Worm (Caenorhabditis elegans) whole organism, L4 larva: ENCODE data around the gene ndub-6.

Experiments
- F26F4.8 ChIP-seq: fragments of 200-800 bp; sonication (Bioruptor generic); conservative IDR thresholded peaks from 2 replicates; pipeline ENCODE4 v1.3.6; 2022; ENCODE audit warnings: missing genetic modification characterization, missing compliant biosample characterization
- F37D6.2 ChIP-seq: sonication (generic microtip); optimal IDR thresholded peaks from 2 replicates; lab custom pipeline; 2016; ENCODE audit warnings: mild to moderate bottlenecking, missing genetic modification characterization, missing compliant biosample characterization
- F49E8.2 ChIP-seq: sonication (generic microtip); optimal IDR thresholded peaks from 2 replicates; lab custom pipeline; 2016; ENCODE audit warnings: missing compliant biosample characterization, mild to moderate bottlenecking, missing genetic modification characterization, borderline replicate concordance
- T20F7.1 ChIP-seq: fragments of 200-800 bp; sonication (Bioruptor generic); optimal IDR thresholded peaks from 2 replicates; lab custom pipeline; 2018; ENCODE audit warnings: mild to moderate bottlenecking, missing genetic modification characterization, missing compliant biosample characterization
- aly-2 ChIP-seq: sonication (generic microtip); optimal IDR thresholded peaks from 2 replicates; lab custom pipeline; 2018; ENCODE audit warnings: missing biosample characterization, missing genetic modification characterization
- attf-4 ChIP-seq: sonication (generic microtip); optimal IDR thresholded peaks from 3 replicates; lab custom pipeline; 2017; ENCODE audit warnings: missing biosample characterization, missing genetic modification characterization
- ceh-20 ChIP-seq: fragments of 200-800 bp; sonication (Bioruptor generic); IDR thresholded peaks from 2 replicates; pipeline ENCODE4 v1.3.6; 2022; ENCODE audit warnings: missing genetic modification reagents, missing genetic modification characterization, missing compliant biosample characterization
- ceh-44 ChIP-seq: fragments of 200-800 bp; sonication (Bioruptor generic); IDR thresholded peaks from 2 replicates; pipeline ENCODE4 v1.3.6; 2022; ENCODE audit warnings: missing genetic modification reagents, missing genetic modification characterization, missing compliant biosample characterization
- ceh-62 ChIP-seq: sonication (generic microtip); optimal IDR thresholded peaks from 2 replicates; lab custom pipeline; 2017; ENCODE audit warnings: missing biosample characterization, missing genetic modification characterization
- ceh-82 ChIP-seq: sonication (generic microtip); optimal IDR thresholded peaks from 2 replicates; lab custom pipeline; 2017; ENCODE audit warnings: missing biosample characterization, missing genetic modification characterization
- dmd-8 ChIP-seq: fragments of 200-800 bp; sonication (Bioruptor generic); IDR thresholded peaks from 2 replicates; pipeline ENCODE4 v1.3.6; 2022; ENCODE audit warnings: missing genetic modification characterization, missing compliant biosample characterization
- duxl-1 ChIP-seq: sonication (generic microtip); optimal IDR thresholded peaks from 2 replicates; lab custom pipeline; 2016; ENCODE audit warnings: mild to moderate bottlenecking, missing genetic modification characterization, moderate library complexity, missing compliant biosample characterization; ENCODE audit not compliant: poor library complexity
- egl-43 ChIP-seq: fragments of 200-800 bp; sonication (Bioruptor generic); IDR thresholded peaks from 2 replicates; pipeline ENCODE4 v1.3.6; 2022; ENCODE audit warnings: missing genetic modification reagents, missing genetic modification characterization, missing compliant biosample characterization
- fkh-10 ChIP-seq: fragments of 150-350 bp; optimal IDR thresholded peaks from 2 replicates; lab custom pipeline; 2014; ENCODE audit warnings: missing biosample characterization, missing genetic modification reagents, missing genetic modification characterization
- fos-1 ChIP-seq: fragments of 150-350 bp; optimal IDR thresholded peaks from 2 replicates; lab custom pipeline; 2014; ENCODE audit warnings: missing biosample characterization, missing genetic modification characterization
- hlh-30 ChIP-seq: sonication (generic microtip); optimal IDR thresholded peaks from 2 replicates; lab custom pipeline; 2017; ENCODE audit warnings: antibody characterized with exemption, mild to moderate bottlenecking, missing genetic modification characterization, missing compliant biosample characterization; ENCODE audit not compliant: insufficient read depth
- lin-13 ChIP-seq: fragments of 150-350 bp; optimal IDR thresholded peaks from 2 replicates; lab custom pipeline; 2014; ENCODE audit warnings: missing biosample characterization, missing genetic modification reagents, missing genetic modification characterization
- lin-29 ChIP-seq: fragments of 200-800 bp; sonication (Bioruptor generic); IDR thresholded peaks from 2 replicates; pipeline ENCODE4 v1.3.6; 2022; ENCODE audit warnings: missing genetic modification reagents, missing genetic modification characterization, missing compliant biosample characterization
- lir-3 ChIP-seq: sonication (generic microtip); optimal IDR thresholded peaks from 2 replicates; lab custom pipeline; 2016; ENCODE audit warnings: mild to moderate bottlenecking, missing genetic modification characterization, missing compliant biosample characterization
- lsy-2 ChIP-seq, 2 experiments: fragments of 150-350 bp in 1 of 2; sonication (generic microtip) in 1 of 2; optimal IDR thresholded peaks; 2 replicates each; lab custom pipeline; 2014 to 2017; ENCODE audit warnings: missing biosample characterization in 2 of 2, missing genetic modification characterization in 2 of 2
- mdt-29 ChIP-seq: fragments of 200-800 bp; sonication (Bioruptor generic); IDR thresholded peaks from 2 replicates; pipeline ENCODE4 v1.3.6; 2022; ENCODE audit warnings: missing genetic modification reagents, missing genetic modification characterization, missing compliant biosample characterization
- mep-1 ChIP-seq: fragments of 150-350 bp; sonication (generic microtip); optimal IDR thresholded peaks from 3 replicates; lab custom pipeline; 2014; ENCODE audit warnings: missing biosample characterization, missing genetic modification characterization
- nhr-111 ChIP-seq: fragments of 200-800 bp; sonication (Bioruptor generic); optimal IDR thresholded peaks from 2 replicates; lab custom pipeline; 2018; ENCODE audit warnings: mild to moderate bottlenecking, missing genetic modification characterization, missing compliant biosample characterization
- nhr-6 ChIP-seq: fragments of 150-350 bp; optimal IDR thresholded peaks from 2 replicates; lab custom pipeline; 2014; ENCODE audit warnings: missing biosample characterization, missing genetic modification characterization
- nhr-76 ChIP-seq: fragments of 150-350 bp; optimal IDR thresholded peaks from 2 replicates; lab custom pipeline; 2014; ENCODE audit warnings: missing biosample characterization, missing genetic modification characterization
- skn-1 ChIP-seq: fragments of 150-350 bp; optimal IDR thresholded peaks from 2 replicates; lab custom pipeline; 2014; ENCODE audit warnings: missing biosample characterization, missing genetic modification characterization
- snpc-1.2 ChIP-seq: fragments of 200-800 bp; sonication (Bioruptor generic); IDR thresholded peaks from 2 replicates; pipeline ENCODE4 v1.3.6; 2022; ENCODE audit warnings: missing genetic modification reagents, missing genetic modification characterization, missing compliant biosample characterization
- spr-3 ChIP-seq: fragments of 200-800 bp; sonication (Bioruptor generic); optimal IDR thresholded peaks from 2 replicates; lab custom pipeline; 2018; ENCODE audit warnings: mild to moderate bottlenecking, missing genetic modification characterization, missing compliant biosample characterization
- tag-97 ChIP-seq: fragments of 200-800 bp; sonication (Bioruptor generic); IDR thresholded peaks from 2 replicates; pipeline ENCODE4 v1.3.6; 2022; ENCODE audit warnings: missing genetic modification characterization, missing compliant biosample characterization
- tra-1 ChIP-seq: fragments of 200-800 bp; sonication (Bioruptor generic); IDR thresholded peaks from 2 replicates; pipeline ENCODE4 v1.3.6; 2022; ENCODE audit warnings: missing genetic modification reagents, missing genetic modification characterization, missing compliant biosample characterization
- unc-39 ChIP-seq: sonication (generic microtip); optimal IDR thresholded peaks from 2 replicates; lab custom pipeline; 2017; ENCODE audit warnings: missing biosample characterization, missing genetic modification characterization
- vab-7 ChIP-seq: fragments of 200-800 bp; sonication (Bioruptor generic); IDR thresholded peaks from 2 replicates; pipeline ENCODE4 v1.3.6; 2022; ENCODE audit warnings: missing genetic modification reagents, missing genetic modification characterization, missing compliant biosample characterization
- zag-1 ChIP-seq: fragments of 150-350 bp; optimal IDR thresholded peaks from 2 replicates; lab custom pipeline; 2014; ENCODE audit warnings: missing biosample characterization, missing genetic modification characterization
- zfp-2 ChIP-seq: sonication (generic microtip); optimal IDR thresholded peaks from 2 replicates; lab custom pipeline; 2016; ENCODE audit warnings: mild to moderate bottlenecking, missing genetic modification characterization, missing compliant biosample characterization
- zip-2 ChIP-seq: fragments of 150-350 bp; optimal IDR thresholded peaks from 2 replicates; lab custom pipeline; 2014; ENCODE audit warnings: missing biosample characterization, missing genetic modification characterization
- ztf-7 ChIP-seq: fragments of 150-350 bp; optimal IDR thresholded peaks from 2 replicates; lab custom pipeline; 2014; ENCODE audit warnings: missing biosample characterization, missing genetic modification characterization

The ndub-6 gene

ce11 chrIV:11673543-11673942, 21.3 kb downstream of the ndub-6 start, which contains the start of gene inx-8:
inx-8 (plus strand) TSS chrIV:11673843.
- no peak for TF ChIP-seq lir-3
- TF ChIP-seq nhr-76 (tag; lab: Kevin White, UChicago), result no peak
- TF ChIP-seq dmd-8 (GFP tag; lab: Robert Waterston, UW), result no peak
- no peak for TF ChIP-seq duxl-1
- TF ChIP-seq snpc-1.2, result no peak
- no peak for TF ChIP-seq skn-1
- no peak for TF ChIP-seq zip-2 (tag; lab: Kevin White, UChicago)
- TF ChIP-seq nhr-6 (tag; lab: Kevin White, UChicago), result no peak
- TF ChIP-seq hlh-30 (tag; lab: Kevin White, UChicago), result no peak
- TF ChIP-seq mep-1, result no peak
- no peak for TF ChIP-seq ceh-82 (tag; lab: Kevin White, UChicago)
- no peak for TF ChIP-seq lin-29 (GFP tag; lab: Robert Waterston, UW)
- TF ChIP-seq lsy-2 (tag; optimal IDR thresholded peaks at IDR 0.05; lab: Kevin White, UChicago), result no peak
- no peak for TF ChIP-seq zag-1 (tag; lab: Kevin White, UChicago)
- no peak for TF ChIP-seq aly-2
- no peak for TF ChIP-seq mdt-29 (GFP tag; lab: Robert Waterston, UW)

DNA sequence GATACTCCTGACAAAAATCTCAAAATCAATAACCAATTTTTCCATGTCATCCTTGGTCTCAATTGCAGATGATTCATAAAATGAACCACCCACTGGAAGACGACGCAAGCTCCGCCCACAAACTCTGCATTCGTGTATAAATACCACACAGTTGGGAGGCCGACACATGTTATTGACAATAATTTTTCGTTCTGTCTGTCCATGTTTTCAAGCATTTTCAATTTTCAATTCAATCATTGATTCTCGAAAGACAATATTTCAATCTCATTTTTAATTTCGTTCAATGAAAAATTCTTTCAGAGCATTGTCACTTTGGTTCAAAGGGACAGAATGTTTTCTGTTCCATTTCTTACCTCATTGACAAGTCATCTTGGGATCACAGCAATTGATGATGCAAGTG, 23.9 kb downstream of the ndub-6 start, which contains the start of gene inx-9:
TSS of gene inx-9 (plus strand) at position 301 of the 400 bp plus-strand sequence.
- TF ChIP-seq F49E8.2 (no peak), mep-1 (no peak), attf-4 (no peak), ceh-44 (GFP tag; lab: Robert Waterston, UW) (no peak), ceh-20 (GFP tag; lab: Robert Waterston, UW) (no peak), tag-97 (GFP tag; lab: Robert Waterston, UW) (no peak)
- TF ChIP-seq, all 104 proteins: peak for 0

ce11 chrIV:11681905-11682304, 29.7 kb downstream of the ndub-6 start, which contains the start of gene ZK792.4:
ZK792.4 (minus strand) TSS chrIV:11682005.
- TF ChIP-seq dmd-8 (GFP tag; lab: Robert Waterston, UW), result no peak
- no peak for TF ChIP-seq tra-1 (GFP tag; lab: Robert Waterston, UW)
- TF ChIP-seq fkh-10 (GFP tag; lab: Kevin White, UChicago), result no peak
- TF ChIP-seq egl-43, result no peak
- no peak for TF ChIP-seq lsy-2 (tag; optimal IDR thresholded peaks at IDR 0.05; lab: Kevin White, UChicago)
- TF ChIP-seq nhr-111, result no peak

DNA sequence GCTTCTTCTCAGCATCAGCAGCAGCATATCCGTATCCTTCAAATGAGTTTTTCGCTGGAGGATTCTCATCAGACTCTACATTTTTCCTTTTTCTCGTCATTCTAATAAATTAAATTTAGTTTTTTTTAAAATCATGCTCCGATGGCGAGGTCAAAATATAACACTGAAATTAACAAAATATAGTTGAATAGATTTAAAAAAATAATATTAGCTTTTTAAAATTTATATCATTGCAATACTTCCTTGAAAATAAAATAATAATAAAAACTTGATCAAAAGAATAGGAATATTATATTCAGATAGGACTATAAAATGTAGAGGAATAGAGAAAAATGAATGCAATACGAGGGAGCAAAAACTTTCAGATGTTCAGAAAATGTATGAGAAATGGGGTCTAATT, 35.8 kb downstream of the ndub-6 start, which contains the start of gene ZK792.5:
TSS of gene ZK792.5 (minus strand) at position 101 of the 400 bp plus-strand sequence.
- TF ChIP-seq F37D6.2 (tag; lab: Kevin White, UChicago) (no peak), hlh-30 (tag; lab: Kevin White, UChicago) (no peak), spr-3 (GFP tag; lab: Kevin White, UChicago) (no peak), ztf-7 (tag; lab: Kevin White, UChicago) (no peak), vab-7 (no peak), unc-39 (no peak), lin-13 (no peak), ceh-62 (tag; lab: Kevin White, UChicago) (no peak), fos-1 (tag; lab: Kevin White, UChicago) (no peak), T20F7.1 (GFP tag; lab: Kevin White, UChicago) (no peak), snpc-1.2 (no peak), zfp-2 (tag; lab: Kevin White, UChicago) (no peak), lin-29 (GFP tag; lab: Robert Waterston, UW) (no peak), F26F4.8 (GFP tag; lab: Robert Waterston, UW) (no peak), tag-97 (GFP tag; lab: Robert Waterston, UW) (no peak)
